Fruit fly (Drosophila melanogaster) whole organism, wandering third instar larva: Measurements from ENCODE around the gene CheB38a.
A peak's percentile ranks its signal among the peaks of the same experiment; 100 is the strongest.

Experiments used
- Abd-B ChIP-seq: fragments of >200 bp; optimal IDR thresholded peaks from 2 replicates; lab custom pipeline; 2017; ENCODE audit warnings: missing biosample characterization, missing genetic modification characterization
- CG32264 ChIP-seq: fragments of 200-800 bp; sonication (Bioruptor generic); optimal IDR thresholded peaks from 2 replicates; lab custom pipeline; 2016; ENCODE audit warnings: missing biosample characterization, missing genetic modification characterization
- CrebA ChIP-seq: fragments of 200-800 bp; sonication (Bioruptor generic); optimal IDR thresholded peaks from 2 replicates; lab custom pipeline; 2016; ENCODE audit warnings: missing biosample characterization, mild to moderate bottlenecking, missing genetic modification characterization, borderline replicate concordance
- Dif ChIP-seq: fragments of 200-275, 200-300 bp; sonication (Bioruptor generic); optimal IDR thresholded peaks from 2 replicates; lab custom pipeline; 2018; ENCODE audit warnings: missing biosample characterization, missing genetic modification characterization; ENCODE audit not compliant: partially characterized antibody
- GATAd ChIP-seq: sonication (Bioruptor generic); optimal IDR thresholded peaks from 2 replicates; lab custom pipeline; 2016; ENCODE audit warnings: missing biosample characterization, missing genetic modification characterization
- HLH106 ChIP-seq: fragments of 200-800 bp; optimal IDR thresholded peaks from 3 replicates; lab custom pipeline; 2019; ENCODE audit warnings: missing biosample characterization, mild to moderate bottlenecking, missing genetic modification characterization, moderate library complexity
- Hnf4 ChIP-seq: fragments of 200-800 bp; sonication (Bioruptor generic); optimal IDR thresholded peaks from 2 replicates; lab custom pipeline; 2016; ENCODE audit warnings: missing biosample characterization, mild to moderate bottlenecking, missing genetic modification characterization
- Hr78 ChIP-seq: fragments of >200 bp; optimal IDR thresholded peaks from 2 replicates; lab custom pipeline; 2017; ENCODE audit warnings: missing biosample characterization, missing genetic modification characterization
- Hr83 ChIP-seq: fragments of 200-300 bp; sonication (Bioruptor generic); optimal IDR thresholded peaks from 2 replicates; lab custom pipeline; 2016; ENCODE audit warnings: missing biosample characterization, mild to moderate bottlenecking, missing genetic modification characterization, moderate library complexity; ENCODE audit not compliant: poor library complexity, severe bottlenecking
- Jra ChIP-seq: sonication (Bioruptor generic); optimal IDR thresholded peaks from 2 replicates; lab custom pipeline; 2016; ENCODE audit warnings: missing biosample characterization, missing genetic modification characterization
- Myc ChIP-seq: fragments of >200 bp; optimal IDR thresholded peaks from 2 replicates; lab custom pipeline; 2017
- OdsH ChIP-seq: fragments of 200-800 bp; sonication (Bioruptor generic); optimal IDR thresholded peaks from 2 replicates; lab custom pipeline; 2016; ENCODE audit warnings: missing biosample characterization, mild to moderate bottlenecking, missing genetic modification characterization
- Rel ChIP-seq, 2 experiments: fragments of 200-800 bp; sonication (Bioruptor generic) in 1 of 2; optimal IDR thresholded peaks; 2 replicates in 1 of 2; 3 replicates in 1 of 2; lab custom pipeline; 2016 to 2019; ENCODE audit warnings: mild to moderate bottlenecking in 2 of 2, missing biosample characterization in 2 of 2, missing genetic modification characterization in 2 of 2, moderate library complexity in 1 of 2
- Sp1 ChIP-seq: fragments of 200-800 bp; sonication (Bioruptor generic); optimal IDR thresholded peaks from 3 replicates; lab custom pipeline; 2019; ENCODE audit warnings: missing biosample characterization, mild to moderate bottlenecking, missing genetic modification characterization, moderate library complexity
- Vsx2 ChIP-seq: fragments of 200-300, 225-300 bp; sonication (Bioruptor generic); optimal IDR thresholded peaks from 2 replicates; lab custom pipeline; 2018; ENCODE audit warnings: missing biosample characterization, missing genetic modification characterization; ENCODE audit not compliant: partially characterized antibody
- br ChIP-seq: fragments of 200-800 bp; sonication (Bioruptor generic); optimal IDR thresholded peaks from 2 replicates; lab custom pipeline; 2016; ENCODE audit warnings: missing biosample characterization, missing genetic modification characterization
- brk ChIP-seq: fragments of 200-800 bp; sonication (Bioruptor generic); optimal IDR thresholded peaks from 2 replicates; lab custom pipeline; 2016; ENCODE audit warnings: missing biosample characterization, mild to moderate bottlenecking, missing genetic modification characterization
- dl ChIP-seq, 2 experiments: fragments of 175-275, 200-275 bp in 1 of 2; fragments of 200-275 bp in 1 of 2; sonication (Bioruptor generic); optimal IDR thresholded peaks; lab custom pipeline; 2018; ENCODE audit warnings: mild to moderate bottlenecking in 2 of 2, missing biosample characterization in 2 of 2, missing genetic modification characterization in 2 of 2, moderate library complexity in 2 of 2; ENCODE audit not compliant: partially characterized antibody in 2 of 2, insufficient read depth in 1 of 2
- dmrt93B ChIP-seq: fragments of 200-800 bp; sonication (Bioruptor generic); optimal IDR thresholded peaks from 2 replicates; lab custom pipeline; 2018; ENCODE audit warnings: missing biosample characterization, mild to moderate bottlenecking, missing genetic modification characterization
- dsf ChIP-seq: sonication (Bioruptor generic); optimal IDR thresholded peaks from 2 replicates; lab custom pipeline; 2016; ENCODE audit warnings: missing biosample characterization, missing genetic modification characterization, borderline replicate concordance
- ey ChIP-seq: fragments of 200-800 bp; sonication (Bioruptor generic); optimal IDR thresholded peaks from 2 replicates; lab custom pipeline; 2016; ENCODE audit warnings: missing biosample characterization, missing genetic modification characterization
- fru ChIP-seq: fragments of 200-800 bp; sonication (Bioruptor generic); optimal IDR thresholded peaks from 3 replicates; lab custom pipeline; 2016; ENCODE audit warnings: missing biosample characterization, mild to moderate bottlenecking, missing genetic modification characterization
- h ChIP-seq: fragments of 200-800 bp; sonication (Bioruptor generic); optimal IDR thresholded peaks from 3 replicates; lab custom pipeline; 2016; ENCODE audit warnings: missing biosample characterization, mild to moderate bottlenecking, missing genetic modification characterization
- jim ChIP-seq: fragments of 175-275, 200-325 bp; sonication (Bioruptor generic); optimal IDR thresholded peaks from 2 replicates; lab custom pipeline; 2016; ENCODE audit warnings: missing biosample characterization, mild to moderate bottlenecking, missing genetic modification characterization
- lola ChIP-seq: fragments of >200 bp; optimal IDR thresholded peaks from 2 replicates; lab custom pipeline; 2017; ENCODE audit warnings: missing biosample characterization, missing genetic modification characterization
- pan ChIP-seq: fragments of >200 bp; optimal IDR thresholded peaks from 2 replicates; lab custom pipeline; 2017
- psq ChIP-seq: fragments of 200-800 bp; sonication (Bioruptor generic); optimal IDR thresholded peaks from 3 replicates; lab custom pipeline; 2017; ENCODE audit warnings: missing biosample characterization, mild to moderate bottlenecking, missing genetic modification characterization, moderate library complexity
- rgr ChIP-seq: fragments of 200-800 bp; sonication (Bioruptor generic); optimal IDR thresholded peaks from 3 replicates; lab custom pipeline; 2016; ENCODE audit warnings: missing biosample characterization, mild to moderate bottlenecking, missing genetic modification characterization
- sage ChIP-seq: fragments of 200-800 bp; sonication (Bioruptor generic); optimal IDR thresholded peaks from 2 replicates; lab custom pipeline; 2016; ENCODE audit warnings: missing biosample characterization, mild to moderate bottlenecking, missing genetic modification characterization
- sv ChIP-seq: fragments of 200-800 bp; sonication (Bioruptor generic); optimal IDR thresholded peaks from 3 replicates; lab custom pipeline; 2016; ENCODE audit warnings: missing biosample characterization, missing genetic modification characterization
- tai ChIP-seq: sonication (Bioruptor generic); optimal IDR thresholded peaks from 2 replicates; lab custom pipeline; 2016; ENCODE audit warnings: missing biosample characterization, missing genetic modification characterization
- usp ChIP-seq: fragments of >200 bp; optimal IDR thresholded peaks from 2 replicates; lab custom pipeline; 2017; ENCODE audit warnings: missing biosample characterization, missing genetic modification characterization
- woc ChIP-seq: sonication (Bioruptor generic); optimal IDR thresholded peaks from 2 replicates; lab custom pipeline; 2016; ENCODE audit warnings: missing biosample characterization, mild to moderate bottlenecking, missing genetic modification characterization

CheB38a gene

dm6 chr2L:20794656-20795055, 23.7 kb downstream of the CheB38a start:
- TF ChIP-seq ey (GFP tag; lab: Kevin White, UChicago), result no peak
- no peak for TF ChIP-seq pan (lab: Kevin White, UChicago)
- TF ChIP-seq usp (GFP tag; lab: Kevin White, UChicago), result no peak
- TF ChIP-seq HLH106 (tag; lab: Kevin White, UChicago), result no peak
- TF ChIP-seq Hnf4 (GFP tag; lab: Kevin White, UChicago), result no peak
- no peak for TF ChIP-seq Vsx2
- TF ChIP-seq h (GFP tag; lab: Kevin White, UChicago), result no peak
- no peak for TF ChIP-seq dsf (GFP tag; lab: Kevin White, UChicago)
- TF ChIP-seq CG32264 (GFP tag; lab: Kevin White, UChicago), result no peak
- no peak for TF ChIP-seq Sp1 (GFP tag; lab: Kevin White, UChicago)
- no peak for TF ChIP-seq Hr78 (GFP tag; lab: Kevin White, UChicago)
- TF ChIP-seq fru, result no peak

- TF ChIP-seq Sp1 (GFP tag; lab: Kevin White, UChicago), result peak; percentile 20
- peak; percentile 38 for TF ChIP-seq br (GFP tag; lab: Kevin White, UChicago)
- TF ChIP-seq lola (GFP tag; lab: Kevin White, UChicago), result no peak
- TF ChIP-seq Hr83 (GFP tag; lab: Kevin White, UChicago), result peak; percentile 91
- peak; percentile 53 for TF ChIP-seq Hnf4 (GFP tag; lab: Kevin White, UChicago)
- peak; percentile 7 for TF ChIP-seq h (GFP tag; lab: Kevin White, UChicago)
- peak; percentile 74 for TF ChIP-seq Dif (GFP tag; lab: Kevin White, UChicago)
- TF ChIP-seq rgr (GFP tag; lab: Kevin White, UChicago), result no peak
- TF ChIP-seq Jra (GFP tag; lab: Kevin White, UChicago), result peak; percentile 76
- TF ChIP-seq jim (GFP tag; lab: Kevin White, UChicago), result peak; percentile 56
- TF ChIP-seq dsf (GFP tag; lab: Kevin White, UChicago), result no peak
- peak; percentile 63 for TF ChIP-seq fru
- TF ChIP-seq dl (GFP tag; optimal IDR thresholded peaks at IDR 0.05; lab: Kevin White, UChicago; ENCODE audit: insufficient read depth in 1 of 2, partially characterized antibody in 2 of 2), result peak in 1 of 2 experiments; percentile 26
- peak; percentile 8 for TF ChIP-seq psq (GFP tag; lab: Kevin White, UChicago)
- peak; percentile 2 for TF ChIP-seq Rel (GFP tag; optimal IDR thresholded peaks at IDR 0.05; lab: Kevin White, UChicago)
- TF ChIP-seq Rel (tag; optimal IDR thresholded peaks at IDR 0.05; lab: Kevin White, UChicago), result peak; percentile 20
These were observed 24.5 kb downstream of the CheB38a start for dm6 chr2L:20793881-20794280.

dm6 chr2L:20792988-20793544, 25.3 kb downstream of the CheB38a start:
- TF ChIP-seq dl (GFP tag; optimal IDR thresholded peaks at IDR 0.05; lab: Kevin White, UChicago; ENCODE audit: insufficient read depth in 1 of 2, partially characterized antibody in 2 of 2), result no peak
- TF ChIP-seq, all 38 proteins: peak for 0

dm6 chr2L:20792521-20792920, 25.8 kb downstream of the CheB38a start:
- no peak for TF ChIP-seq Hr78 (GFP tag; lab: Kevin White, UChicago)
- no peak for TF ChIP-seq HLH106 (tag; lab: Kevin White, UChicago)
- TF ChIP-seq GATAd (GFP tag; lab: Kevin White, UChicago), result no peak

dm6 chr2L:20788050-20788449, 30.3 kb downstream of the CheB38a start:
- no peak for TF ChIP-seq sv (GFP tag; lab: Kevin White, UChicago)
- no peak for TF ChIP-seq ey (GFP tag; lab: Kevin White, UChicago)
- no peak for TF ChIP-seq Vsx2
- TF ChIP-seq dsf (GFP tag; lab: Kevin White, UChicago), result no peak
- no peak for TF ChIP-seq Hnf4 (GFP tag; lab: Kevin White, UChicago)
- TF ChIP-seq, all 38 proteins: peak for 0

- peak; percentile 61 for TF ChIP-seq br (GFP tag; lab: Kevin White, UChicago)
- peak; percentile 81 for TF ChIP-seq sv (GFP tag; lab: Kevin White, UChicago)
- TF ChIP-seq dl (GFP tag; optimal IDR thresholded peaks at IDR 0.05; lab: Kevin White, UChicago; ENCODE audit: insufficient read depth in 1 of 2, partially characterized antibody in 2 of 2), result no peak
- TF ChIP-seq HLH106 (tag; lab: Kevin White, UChicago), result peak; percentile 71
- TF ChIP-seq ey (GFP tag; lab: Kevin White, UChicago), result peak; percentile 44
- TF ChIP-seq brk (GFP tag; lab: Kevin White, UChicago), result peak; percentile 80
- peak; percentile 60 for TF ChIP-seq woc
- peak; percentile 38 for TF ChIP-seq dmrt93B (GFP tag; lab: Kevin White, UChicago)
- TF ChIP-seq Myc (lab: Kevin White, UChicago), result peak; percentile 78
- no peak for TF ChIP-seq CrebA (GFP tag; lab: Kevin White, UChicago)
- TF ChIP-seq sage (GFP tag; lab: Kevin White, UChicago), result peak; percentile 76
- no peak for TF ChIP-seq lola (GFP tag; lab: Kevin White, UChicago)
- peak; percentile 84 for TF ChIP-seq h (GFP tag; lab: Kevin White, UChicago)
- TF ChIP-seq rgr (GFP tag; lab: Kevin White, UChicago), result peak; percentile 76
- TF ChIP-seq Sp1 (GFP tag; lab: Kevin White, UChicago), result peak; percentile 53
- TF ChIP-seq Abd-B, result no peak
- TF ChIP-seq Hnf4 (GFP tag; lab: Kevin White, UChicago), result peak; percentile 77
- peak; percentile 65 for TF ChIP-seq psq (GFP tag; lab: Kevin White, UChicago)
- TF ChIP-seq Jra (GFP tag; lab: Kevin White, UChicago), result peak; percentile 38
- TF ChIP-seq dsf (GFP tag; lab: Kevin White, UChicago), result peak; percentile 48
- TF ChIP-seq OdsH, result peak; percentile 74
- TF ChIP-seq tai (GFP tag; lab: Kevin White, UChicago), result no peak
- TF ChIP-seq Rel (GFP tag; optimal IDR thresholded peaks at IDR 0.05; lab: Kevin White, UChicago), result no peak
- TF ChIP-seq Rel (tag; optimal IDR thresholded peaks at IDR 0.05; lab: Kevin White, UChicago), result peak; percentile 27
These were observed 31.0 kb downstream of the CheB38a start, which contains the start of gene Pomp for dm6 chr2L:20787271-20787791. TSS of gene Pomp (plus strand) at chr2L:20787656.
